Worm (Caenorhabditis elegans): ENCODE data around the gene gly-8.

- TF ChIP-seq tbx-37 (GFP tag; conservative IDR thresholded peaks at IDR 0.05) (no peak), flt-1 (GFP tag; IDR thresholded peaks at IDR 0.05) (no peak), tbx-11 (GFP tag; IDR thresholded peaks at IDR 0.05) (no peak), ama-1 (optimal IDR thresholded peaks at IDR 0.05) (no peak), hmg-4 (GFP tag; optimal IDR thresholded peaks at IDR 0.05) (no peak), B0310.2 (tag; optimal IDR thresholded peaks at IDR 0.05) (no peak), hmbx-1 (tag; optimal IDR thresholded peaks at IDR 0.05) (no peak), ceh-13 (GFP tag; optimal IDR thresholded peaks at IDR 0.05) (no peak), scrt-1 (GFP tag; IDR thresholded peaks at IDR 0.05) (no peak), tra-4 (tag; optimal IDR thresholded peaks at IDR 0.05) (no peak), sea-1 (GFP tag; conservative IDR thresholded peaks at IDR 0.05) (no peak), ceh-36 (tag; optimal IDR thresholded peaks at IDR 0.05) (no peak), ets-7 (tag; optimal IDR thresholded peaks at IDR 0.05) (no peak)
These were observed 13.3 kb upstream of the gly-8 start for ce11 chrIII:11611618-11612247.

Measured in whole organism, early embryonic.